Fruit fly (Drosophila melanogaster) whole organism, embryonic: ENCODE results near the gene Pp1-87B.

Source experiments
- Antp ChIP-seq: fragments of 200-800 bp; sonication (Bioruptor generic); optimal IDR thresholded peaks from 3 replicates; lab custom pipeline; 2016; ENCODE audit warnings: missing biosample characterization, missing genetic modification characterization
- Awh ChIP-seq: fragments of 200-800 bp; sonication (Bioruptor generic); IDR thresholded peaks from 2 replicates; pipeline ENCODE4, ENCODE4 v1.3.6; 2022; ENCODE audit warnings: missing biosample characterization, missing genetic modification characterization
- Bgb ChIP-seq: fragments of 200-800 bp; sonication (Bioruptor generic); IDR thresholded peaks from 2 replicates; pipeline ENCODE4 v1.3.6; 2022; ENCODE audit warnings: missing biosample characterization, missing genetic modification characterization; ENCODE audit not compliant: partially characterized antibody
- CG10209 ChIP-seq: fragments of 200-800 bp; sonication (Bioruptor generic); optimal IDR thresholded peaks from 3 replicates; lab custom pipeline; 2017; ENCODE audit warnings: missing biosample characterization, mild to moderate bottlenecking, missing genetic modification characterization, missing genetic modification reagents
- CG1024 ChIP-seq: fragments of 200-800 bp; sonication (Bioruptor generic); IDR thresholded peaks from 2 replicates; pipeline ENCODE4 v1.3.6; 2022; ENCODE audit warnings: missing biosample characterization, missing genetic modification characterization
- CG13123 ChIP-seq: fragments of 200-800 bp; sonication (Bioruptor generic); optimal IDR thresholded peaks from 2 replicates; lab custom pipeline; 2016; ENCODE audit warnings: missing biosample characterization, missing genetic modification characterization
- CG14860 ChIP-seq: fragments of 200-800 bp; sonication (Bioruptor generic); IDR thresholded peaks from 3 replicates; pipeline ENCODE4 v1.3.6; 2022; ENCODE audit warnings: missing biosample characterization, missing genetic modification characterization; ENCODE audit not compliant: partially characterized antibody
- CG15011 ChIP-seq: fragments of 200-800 bp; sonication (Bioruptor generic); optimal IDR thresholded peaks from 3 replicates; lab custom pipeline; 2018; ENCODE audit warnings: missing biosample characterization, mild to moderate bottlenecking, missing genetic modification characterization
- CG1529 ChIP-seq: fragments of 200-800 bp; sonication (Bioruptor generic); optimal IDR thresholded peaks from 3 replicates; lab custom pipeline; 2018; ENCODE audit warnings: missing biosample characterization, missing genetic modification characterization
- CG1602 ChIP-seq: fragments of 200-800 bp; sonication (Bioruptor generic); optimal IDR thresholded peaks from 3 replicates; lab custom pipeline; 2016; ENCODE audit warnings: missing biosample characterization, missing genetic modification characterization
- CG17829 ChIP-seq: fragments of 200-800 bp; optimal IDR thresholded peaks from 2 replicates; lab custom pipeline; 2019; ENCODE audit warnings: missing biosample characterization, mild to moderate bottlenecking, missing genetic modification characterization, moderate library complexity
- CG2202 ChIP-seq: fragments of 200-800 bp; sonication (Bioruptor generic); optimal IDR thresholded peaks from 2 replicates; lab custom pipeline; 2018; ENCODE audit warnings: missing biosample characterization, mild to moderate bottlenecking, missing genetic modification characterization
- CG2712 ChIP-seq: fragments of 200-800 bp; optimal IDR thresholded peaks from 3 replicates; lab custom pipeline; 2019; ENCODE audit warnings: missing biosample characterization, mild to moderate bottlenecking, missing genetic modification characterization, moderate library complexity
- CG2875 ChIP-seq: fragments of 200-800 bp; sonication (Bioruptor generic); optimal IDR thresholded peaks from 2 replicates; lab custom pipeline; 2017; ENCODE audit warnings: missing biosample characterization, mild to moderate bottlenecking, missing genetic modification characterization, missing genetic modification reagents
- CG3281 ChIP-seq: fragments of 200-800 bp; sonication (Bioruptor generic); optimal IDR thresholded peaks from 3 replicates; lab custom pipeline; 2017; ENCODE audit warnings: missing biosample characterization, mild to moderate bottlenecking, missing genetic modification characterization
- CG3838 ChIP-seq: fragments of 200-800 bp; sonication (Bioruptor generic); optimal IDR thresholded peaks from 3 replicates; lab custom pipeline; 2016; ENCODE audit warnings: missing biosample characterization, missing genetic modification characterization
- CG4707 ChIP-seq: fragments of 200-800 bp; sonication (Bioruptor generic); optimal IDR thresholded peaks from 2 replicates; lab custom pipeline; 2018; ENCODE audit warnings: missing biosample characterization, mild to moderate bottlenecking, missing genetic modification characterization, moderate library complexity
- CG7556 ChIP-seq: fragments of 200-800 bp; sonication (Bioruptor generic); optimal IDR thresholded peaks from 2 replicates; lab custom pipeline; 2017; ENCODE audit warnings: missing biosample characterization, mild to moderate bottlenecking, missing genetic modification characterization
- CG8281 ChIP-seq: fragments of 200-800 bp; sonication (Bioruptor generic); optimal IDR thresholded peaks from 2 replicates; lab custom pipeline; 2018; ENCODE audit warnings: missing biosample characterization, mild to moderate bottlenecking, missing genetic modification characterization, moderate library complexity
- CG9215 ChIP-seq: fragments of 200-800 bp; sonication (Bioruptor generic); IDR thresholded peaks from 2 replicates; pipeline ENCODE4 v1.3.6; 2022; ENCODE audit warnings: missing biosample characterization, missing genetic modification characterization
- CrebB ChIP-seq: fragments of 200-800 bp; sonication (Bioruptor generic); optimal IDR thresholded peaks from 3 replicates; lab custom pipeline; 2018; ENCODE audit warnings: missing biosample characterization, mild to moderate bottlenecking, missing genetic modification characterization
- Dad ChIP-seq: fragments of 200-800 bp; sonication (Bioruptor generic); optimal IDR thresholded peaks from 3 replicates; lab custom pipeline; 2016; ENCODE audit warnings: missing biosample characterization, missing genetic modification characterization
- Dek ChIP-seq: fragments of 200-800 bp; sonication (Bioruptor generic); optimal IDR thresholded peaks from 3 replicates; lab custom pipeline; 2019; ENCODE audit warnings: missing biosample characterization, mild to moderate bottlenecking, missing genetic modification characterization, moderate library complexity
- Elba2 ChIP-seq: fragments of 200-800 bp; sonication (Bioruptor generic); optimal IDR thresholded peaks from 3 replicates; lab custom pipeline; 2016; ENCODE audit warnings: missing biosample characterization, missing genetic modification characterization
- HLH4C ChIP-seq: fragments of 200-800 bp; sonication (Bioruptor generic); IDR thresholded peaks from 3 replicates; pipeline ENCODE4 v1.3.6; 2022; ENCODE audit warnings: missing biosample characterization, missing genetic modification characterization; ENCODE audit not compliant: partially characterized antibody
- Hand ChIP-seq: fragments of 200-800 bp; sonication (Bioruptor generic); optimal IDR thresholded peaks from 2 replicates; lab custom pipeline; 2017; ENCODE audit warnings: mild to moderate bottlenecking, missing biosample characterization, missing genetic modification reagents, missing genetic modification characterization
- Jarid2 ChIP-seq: fragments of 200-800 bp; sonication (Bioruptor generic); optimal IDR thresholded peaks from 3 replicates; lab custom pipeline; 2017; ENCODE audit warnings: mild to moderate bottlenecking, missing biosample characterization, missing genetic modification reagents, missing genetic modification characterization
- Mes4 ChIP-seq: fragments of 200-800 bp; sonication (Bioruptor generic); optimal IDR thresholded peaks from 2 replicates; lab custom pipeline; 2016; ENCODE audit warnings: missing biosample characterization, missing genetic modification characterization
- NK7.1 ChIP-seq: fragments of 200-800 bp; sonication (Bioruptor generic); optimal IDR thresholded peaks from 3 replicates; lab custom pipeline; 2016; ENCODE audit warnings: missing biosample characterization, missing genetic modification characterization
- Pdp1 ChIP-seq, 2 experiments: fragments of 200-800 bp; sonication (Bioruptor generic); optimal IDR thresholded peaks; 3 replicates each; lab custom pipeline; 2016; ENCODE audit warnings: missing biosample characterization in 2 of 2, missing genetic modification characterization in 2 of 2, mild to moderate bottlenecking in 1 of 2, moderate library complexity in 1 of 2
- Poxn ChIP-seq: fragments of 200-800 bp; sonication (Bioruptor generic); IDR thresholded peaks from 2 replicates; pipeline ENCODE4 v1.3.6; 2022; ENCODE audit warnings: missing biosample characterization, missing genetic modification characterization
- YL-1 ChIP-seq: fragments of 200-800 bp; sonication (Bioruptor generic); optimal IDR thresholded peaks from 3 replicates; lab custom pipeline; 2017; ENCODE audit warnings: missing biosample characterization, mild to moderate bottlenecking, missing genetic modification characterization
- ac ChIP-seq: fragments of 200-800 bp; sonication (Bioruptor generic); optimal IDR thresholded peaks from 3 replicates; lab custom pipeline; 2017; ENCODE audit warnings: missing biosample characterization, mild to moderate bottlenecking, missing genetic modification characterization
- caup ChIP-seq: fragments of 200-800 bp; sonication (Bioruptor generic); optimal IDR thresholded peaks from 3 replicates; lab custom pipeline; 2017; ENCODE audit warnings: missing biosample characterization, mild to moderate bottlenecking, missing genetic modification characterization, moderate library complexity; ENCODE audit not compliant: severe bottlenecking
- ci ChIP-seq: fragments of 200-800 bp; sonication (Bioruptor generic); IDR thresholded peaks from 3 replicates; pipeline ENCODE4 v1.3.6; 2022; ENCODE audit warnings: missing biosample characterization, missing genetic modification characterization
- croc ChIP-seq: fragments of 200-800 bp; sonication (Bioruptor generic); conservative IDR thresholded peaks from 3 replicates; pipeline ENCODE4 v1.3.6; 2022; ENCODE audit warnings: missing biosample characterization, missing genetic modification characterization
- da ChIP-seq: fragments of 200-800 bp; sonication (Bioruptor generic); optimal IDR thresholded peaks from 2 replicates; lab custom pipeline; 2016; ENCODE audit warnings: missing biosample characterization, missing genetic modification characterization
- dimm ChIP-seq: fragments of 200-800 bp; sonication (Bioruptor generic); IDR thresholded peaks from 2 replicates; pipeline ENCODE4 v1.3.6; 2022; ENCODE audit warnings: missing biosample characterization, missing genetic modification characterization
- kah ChIP-seq: fragments of 200-800 bp; sonication (Bioruptor generic); optimal IDR thresholded peaks from 2 replicates; lab custom pipeline; 2018; ENCODE audit warnings: missing biosample characterization, mild to moderate bottlenecking, missing genetic modification characterization
- kay ChIP-seq: fragments of 200-800 bp; sonication (Bioruptor generic); optimal IDR thresholded peaks from 2 replicates; lab custom pipeline; 2016; ENCODE audit warnings: missing biosample characterization, missing genetic modification characterization
- klu ChIP-seq: fragments of 200-800 bp; sonication (Bioruptor generic); IDR thresholded peaks from 2 replicates; pipeline ENCODE4 v1.3.6; 2022; ENCODE audit warnings: missing biosample characterization, missing genetic modification characterization
- lmd ChIP-seq: fragments of 200-800 bp; sonication (Bioruptor generic); IDR thresholded peaks from 2 replicates; pipeline ENCODE4 v1.3.6; 2022; ENCODE audit warnings: missing biosample characterization, missing genetic modification characterization
- lov ChIP-seq, 2 experiments: fragments of 200-800 bp in 1 of 2; fragments of >200 bp in 1 of 2; sonication (Bioruptor generic) in 1 of 2; IDR thresholded peaks in 1 of 2; optimal IDR thresholded peaks in 1 of 2; 2 replicates in 1 of 2; 3 replicates in 1 of 2; pipeline versions ENCODE4 v1.3.6 to Lab custom; 2017 to 2022; ENCODE audit warnings: missing biosample characterization in 1 of 2, missing genetic modification characterization in 1 of 2
- prd ChIP-seq, 3 experiments: fragments of >200 bp in 2 of 3; fragments of 200-800 bp in 1 of 3; sonication (Bioruptor generic) in 1 of 3; optimal IDR thresholded peaks in 2 of 3; IDR thresholded peaks in 1 of 3; 2 replicates in 2 of 3; 3 replicates in 1 of 3; pipeline versions ENCODE4 v1.3.6 to Lab custom; 2017 to 2022; ENCODE audit warnings: missing biosample characterization in 1 of 3, missing genetic modification characterization in 1 of 3
- repo ChIP-seq: fragments of 200-800 bp; sonication (Bioruptor generic); optimal IDR thresholded peaks from 2 replicates; lab custom pipeline; 2016; ENCODE audit warnings: missing biosample characterization, missing genetic modification characterization
- tap ChIP-seq: fragments of 200-800 bp; optimal IDR thresholded peaks from 3 replicates; lab custom pipeline; 2019; ENCODE audit warnings: missing biosample characterization, mild to moderate bottlenecking, missing genetic modification characterization, moderate library complexity
- tin ChIP-seq: fragments of 200-800 bp; sonication (Bioruptor generic); optimal IDR thresholded peaks from 3 replicates; lab custom pipeline; 2016; ENCODE audit warnings: missing biosample characterization, missing genetic modification characterization
- trem ChIP-seq: fragments of 200-800 bp; optimal IDR thresholded peaks from 3 replicates; lab custom pipeline; 2019; ENCODE audit warnings: missing biosample characterization, mild to moderate bottlenecking, missing genetic modification characterization, moderate library complexity
- vfl ChIP-seq: fragments of 200-800 bp; sonication (Bioruptor generic); optimal IDR thresholded peaks from 2 replicates; lab custom pipeline; 2016; ENCODE audit warnings: missing biosample characterization, missing genetic modification characterization

Gene Pp1-87B

DNA sequence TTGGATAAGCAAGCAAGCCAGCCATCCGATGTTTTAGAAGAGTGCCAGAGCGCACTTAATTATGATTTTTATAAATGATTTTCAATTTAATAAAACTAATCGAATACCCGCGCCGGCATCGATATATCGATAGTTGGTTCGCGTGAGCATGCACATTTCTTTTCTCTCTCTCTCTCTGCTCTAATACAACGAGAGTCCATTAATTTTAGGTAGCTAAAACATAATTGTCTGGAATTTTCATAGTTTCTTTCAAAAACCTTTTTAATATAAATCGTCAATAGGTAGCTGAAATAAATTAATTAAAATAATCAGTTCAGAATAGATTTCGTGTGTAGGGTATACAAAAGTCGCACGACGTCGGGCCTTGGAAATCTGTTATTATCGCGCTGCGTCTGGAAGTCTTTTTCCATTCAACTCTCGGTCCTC, 23.2 kb upstream of the Pp1-87B start, which contains the start of gene CG18549 (continued):
- TF ChIP-seq trem (tag; lab: Kevin White, UChicago) (peak; percentile 98), CG9215 (peak; percentile 99), CG3838 (GFP tag; lab: Kevin White, UChicago) (peak; percentile 99), NK7.1 (peak; percentile 99), CG13123 (GFP tag; lab: Kevin White, UChicago) (peak; percentile 99), croc (GFP tag; lab: Robert Waterston, UW) (peak; percentile 100), CG8281 (tag; lab: Kevin White, UChicago) (peak; percentile 97), HLH4C (GFP tag; lab: Robert Waterston, UW) (peak; percentile 73), Antp (peak; percentile 99), CG1529 (GFP tag; lab: Kevin White, UChicago) (peak; percentile 100), Jarid2 (GFP tag; lab: Kevin White, UChicago) (peak; percentile 98), CG14860 (peak; percentile 65), CG15011 (GFP tag; lab: Kevin White, UChicago) (peak; percentile 99), CG2712 (tag; lab: Kevin White, UChicago) (peak; percentile 100), CG17829 (tag; lab: Kevin White, UChicago) (peak; percentile 100), Elba2 (peak; percentile 76), lmd (GFP tag; lab: Robert Waterston, UW) (peak; percentile 100), CG3281 (peak; percentile 99), kay (peak; percentile 99), da (GFP tag; lab: Kevin White, UChicago) (peak; percentile 97), Mes4 (GFP tag; lab: Kevin White, UChicago) (peak; percentile 99), Dek (tag; lab: Kevin White, UChicago) (peak; percentile 100), vfl (GFP tag; lab: Kevin White, UChicago) (peak; percentile 99), prd (optimal IDR thresholded peaks at IDR 0.05; lab: Kevin White, UChicago) (no peak), prd (GFP tag; IDR thresholded peaks at IDR 0.05; lab: Robert Waterston, UW) (peak; percentile 100), repo (GFP tag; lab: Kevin White, UChicago) (peak; percentile 98), klu (GFP tag; lab: Robert Waterston, UW) (peak; percentile 99), Bgb (peak; percentile 82), YL-1 (peak; percentile 100), CG4707 (GFP tag; lab: Kevin White, UChicago) (peak; percentile 99), ac (GFP tag; lab: Kevin White, UChicago) (peak; percentile 98), dimm (GFP tag; lab: Robert Waterston, UW) (peak; percentile 99), Hand (peak; percentile 99), tin (GFP tag; lab: Kevin White, UChicago) (peak; percentile 100), CG2202 (tag; lab: Kevin White, UChicago) (peak; percentile 100), CG1024 (peak; percentile 98), CrebB (tag; lab: Kevin White, UChicago) (peak; percentile 100), caup (GFP tag; lab: Kevin White, UChicago) (peak; percentile 100), Poxn (GFP tag; lab: Robert Waterston, UW) (peak; percentile 98), CG7556 (GFP tag; lab: Kevin White, UChicago) (peak; percentile 100), CG10209 (peak; percentile 100), lov (optimal IDR thresholded peaks at IDR 0.05; lab: Kevin White, UChicago) (no peak), lov (GFP tag; IDR thresholded peaks at IDR 0.05; lab: Robert Waterston, UW) (peak; percentile 100), Dad (peak; percentile 99), kah (GFP tag; lab: Kevin White, UChicago) (peak; percentile 99), CG1602 (peak; percentile 100), CG2875 (GFP tag; lab: Kevin White, UChicago) (peak; percentile 100), tap (tag; lab: Kevin White, UChicago) (peak; percentile 100), ci (GFP tag; lab: Robert Waterston, UW) (peak; percentile 100), Pdp1 (GFP tag; optimal IDR thresholded peaks at IDR 0.05; lab: Kevin White, UChicago) (peak; percentile 99), Awh (GFP tag; lab: Robert Waterston, UW) (peak; percentile 100)
